Worm (Caenorhabditis elegans) whole organism, young adult: ENCODE data around the gene E02H1.1.

Experiments
- B0019.2 ChIP-seq: fragments of 200-800 bp; sonication (Bioruptor generic); conservative IDR thresholded peaks from 2 replicates; pipeline ENCODE4 v1.3.6; 2022; ENCODE audit warnings: missing genetic modification reagents, missing genetic modification characterization, missing compliant biosample characterization
- B0336.3 ChIP-seq: fragments of 200-800 bp; sonication (Bioruptor generic); IDR thresholded peaks from 2 replicates; pipeline ENCODE4 v1.3.6; 2022; ENCODE audit warnings: missing genetic modification characterization, missing compliant biosample characterization
- C17E4.6 ChIP-seq: fragments of 200-800 bp; sonication (Bioruptor generic); IDR thresholded peaks from 2 replicates; pipeline ENCODE4 v1.3.6; 2022; ENCODE audit warnings: missing genetic modification reagents, missing genetic modification characterization, missing compliant biosample characterization
- F23B12.7 ChIP-seq: sonication (generic microtip); optimal IDR thresholded peaks from 2 replicates; lab custom pipeline; 2017; ENCODE audit warnings: missing genetic modification characterization, mild to moderate bottlenecking, missing compliant biosample characterization, antibody characterized with exemption, moderate library complexity; ENCODE audit not compliant: insufficient read depth
- F55B11.4 ChIP-seq: sonication (generic microtip); optimal IDR thresholded peaks from 2 replicates; lab custom pipeline; 2016; ENCODE audit warnings: missing compliant biosample characterization, missing genetic modification characterization, borderline replicate concordance; ENCODE audit not compliant: insufficient read depth
- F57A8.1 ChIP-seq: fragments of 200-800 bp; sonication (Bioruptor generic); optimal IDR thresholded peaks from 2 replicates; lab custom pipeline; 2018; ENCODE audit warnings: mild to moderate bottlenecking, missing genetic modification characterization, moderate library complexity, missing compliant biosample characterization
- F57C9.4 ChIP-seq: sonication (generic microtip); optimal IDR thresholded peaks from 2 replicates; lab custom pipeline; 2017; ENCODE audit warnings: mild to moderate bottlenecking, missing genetic modification characterization, missing compliant biosample characterization
- K12H6.12 ChIP-seq: fragments of 200-800 bp; sonication (Bioruptor generic); optimal IDR thresholded peaks from 2 replicates; lab custom pipeline; 2018; ENCODE audit warnings: mild to moderate bottlenecking, missing genetic modification characterization, missing compliant biosample characterization
- Y53G8AR.9 ChIP-seq: fragments of 200-800 bp; sonication (Bioruptor generic); conservative IDR thresholded peaks from 2 replicates; pipeline ENCODE4 v1.3.6; 2022; ENCODE audit warnings: missing genetic modification reagents, missing genetic modification characterization, missing compliant biosample characterization
- Y79H2A.3 ChIP-seq: fragments of 200-800 bp; sonication (Bioruptor generic); conservative IDR thresholded peaks from 2 replicates; pipeline ENCODE4 v1.3.6; 2022; ENCODE audit warnings: missing genetic modification reagents, missing genetic modification characterization, missing compliant biosample characterization
- Y95B8A.8 ChIP-seq: fragments of 200-800 bp; sonication (Bioruptor generic); IDR thresholded peaks from 2 replicates; pipeline ENCODE4 v1.3.6; 2022; ENCODE audit warnings: missing genetic modification reagents, missing genetic modification characterization, missing compliant biosample characterization
- ZK185.1 ChIP-seq: sonication (generic microtip); optimal IDR thresholded peaks from 2 replicates; lab custom pipeline; 2016; ENCODE audit warnings: mild to moderate bottlenecking, missing genetic modification characterization, missing compliant biosample characterization; ENCODE audit not compliant: poor library complexity, severe bottlenecking
- akir-1 ChIP-seq: fragments of 200-800 bp; sonication (Bioruptor generic); optimal IDR thresholded peaks from 2 replicates; lab custom pipeline; 2018; ENCODE audit warnings: mild to moderate bottlenecking, missing genetic modification characterization, moderate library complexity, missing compliant biosample characterization
- ama-1 ChIP-seq, 3 experiments: fragments of 150-350 bp in 1 of 3; sonication (generic microtip) in 2 of 3; optimal IDR thresholded peaks; 2 replicates each; lab custom pipeline; 2014 to 2018; ENCODE audit warnings: missing biosample characterization in 2 of 3, missing genetic modification characterization in 2 of 3, missing genetic modification reagents in 2 of 3
- aptf-3 ChIP-seq: fragments of 200-800 bp; sonication (Bioruptor generic); IDR thresholded peaks from 2 replicates; pipeline ENCODE4 v1.3.6; 2022; ENCODE audit warnings: missing genetic modification characterization, missing compliant biosample characterization
- atf-7 ChIP-seq: sonication (generic microtip); optimal IDR thresholded peaks from 2 replicates; lab custom pipeline; 2017; ENCODE audit warnings: mild to moderate bottlenecking, missing genetic modification characterization, missing compliant biosample characterization
- attf-3 ChIP-seq: fragments of 200-800 bp; sonication (Bioruptor generic); conservative IDR thresholded peaks from 2 replicates; pipeline ENCODE4 v1.3.6; 2022; ENCODE audit warnings: missing genetic modification reagents, missing genetic modification characterization, missing compliant biosample characterization
- attf-6 ChIP-seq: fragments of 200-800 bp; sonication (Bioruptor generic); IDR thresholded peaks from 2 replicates; pipeline ENCODE4 v1.3.6; 2022; ENCODE audit warnings: missing genetic modification reagents, missing genetic modification characterization, missing compliant biosample characterization
- bed-1 ChIP-seq: fragments of 200-800 bp; sonication (Bioruptor generic); IDR thresholded peaks from 2 replicates; pipeline ENCODE4 v1.3.6; 2022; ENCODE audit warnings: missing genetic modification reagents, missing genetic modification characterization, missing compliant biosample characterization
- ceh-40 ChIP-seq: fragments of 200-800 bp; sonication (Bioruptor generic); IDR thresholded peaks from 2 replicates; pipeline ENCODE4 v1.3.6; 2022; ENCODE audit warnings: missing genetic modification characterization, missing compliant biosample characterization
- ceh-79 ChIP-seq: sonication (generic microtip); optimal IDR thresholded peaks from 2 replicates; lab custom pipeline; 2017; ENCODE audit warnings: mild to moderate bottlenecking, missing genetic modification characterization, missing compliant biosample characterization
- ceh-91 ChIP-seq: fragments of 200-800 bp; sonication (Bioruptor generic); IDR thresholded peaks from 2 replicates; pipeline ENCODE4 v1.3.6; 2022; ENCODE audit warnings: missing genetic modification reagents, missing genetic modification characterization, missing compliant biosample characterization
- dpff-1 ChIP-seq: sonication (generic microtip); optimal IDR thresholded peaks from 2 replicates; lab custom pipeline; 2017; ENCODE audit warnings: mild to moderate bottlenecking, missing genetic modification characterization, missing compliant biosample characterization
- dpl-1 ChIP-seq: fragments of 150-350 bp; optimal IDR thresholded peaks from 2 replicates; lab custom pipeline; 2014; ENCODE audit warnings: missing biosample characterization, missing genetic modification reagents, missing genetic modification characterization
- efl-1 ChIP-seq: fragments of 150-350 bp; optimal IDR thresholded peaks from 2 replicates; lab custom pipeline; 2014; ENCODE audit warnings: missing biosample characterization, missing genetic modification reagents, missing genetic modification characterization
- egrh-3 ChIP-seq: fragments of 200-800 bp; sonication (Bioruptor generic); IDR thresholded peaks from 2 replicates; pipeline ENCODE4 v1.3.6; 2022; ENCODE audit warnings: missing genetic modification reagents, missing genetic modification characterization, missing compliant biosample characterization
- fkh-3 ChIP-seq: sonication (generic microtip); optimal IDR thresholded peaks from 2 replicates; lab custom pipeline; 2016; ENCODE audit warnings: mild to moderate bottlenecking, missing genetic modification characterization, missing compliant biosample characterization
- hlh-12 ChIP-seq: sonication (generic microtip); optimal IDR thresholded peaks from 2 replicates; lab custom pipeline; 2016; ENCODE audit warnings: missing genetic modification characterization, missing compliant biosample characterization
- hlh-26 ChIP-seq: fragments of 200-800 bp; sonication (Bioruptor generic); conservative IDR thresholded peaks from 2 replicates; pipeline ENCODE4 v1.3.6; 2022; ENCODE audit warnings: missing genetic modification reagents, missing genetic modification characterization, missing compliant biosample characterization
- hmg-20 ChIP-seq: fragments of 200-800 bp; sonication (Bioruptor generic); IDR thresholded peaks from 2 replicates; pipeline ENCODE4 v1.3.6; 2022; ENCODE audit warnings: missing genetic modification reagents, missing genetic modification characterization, missing compliant biosample characterization
- hrde-1 ChIP-seq: sonication (generic microtip); optimal IDR thresholded peaks from 2 replicates; lab custom pipeline; 2016; ENCODE audit warnings: missing genetic modification characterization, mild to moderate bottlenecking, missing compliant biosample characterization, moderate library complexity, missing genotype, missing genetic modification reagents, borderline replicate concordance
- hsf-1 ChIP-seq: fragments of 200-800 bp; sonication (Bioruptor generic); IDR thresholded peaks from 2 replicates; pipeline ENCODE4 v1.3.6; 2022; ENCODE audit warnings: missing genetic modification reagents, missing genetic modification characterization, missing compliant biosample characterization
- let-607 ChIP-seq, 2 experiments: fragments of 200-800 bp in 1 of 2; sonication (Bioruptor generic) in 1 of 2; sonication (generic microtip) in 1 of 2; optimal IDR thresholded peaks; 2 replicates each; lab custom pipeline; 2016 to 2018; ENCODE audit warnings: mild to moderate bottlenecking in 2 of 2, missing compliant biosample characterization in 2 of 2, missing genetic modification characterization in 2 of 2, moderate library complexity in 2 of 2, missing genotype in 1 of 2
- lin-54 ChIP-seq: fragments of 200-800 bp; sonication (Bioruptor generic); optimal IDR thresholded peaks from 2 replicates; lab custom pipeline; 2018; ENCODE audit warnings: mild to moderate bottlenecking, missing genetic modification characterization, missing compliant biosample characterization
- lir-1 ChIP-seq: fragments of 200-800 bp; sonication (Bioruptor generic); conservative IDR thresholded peaks from 2 replicates; pipeline ENCODE4 v1.3.6; 2022; ENCODE audit warnings: missing genetic modification reagents, missing genetic modification characterization, missing compliant biosample characterization
- lsl-1 ChIP-seq: fragments of 200-800 bp; sonication (Bioruptor generic); optimal IDR thresholded peaks from 2 replicates; lab custom pipeline; 2018; ENCODE audit warnings: mild to moderate bottlenecking, missing genetic modification characterization, moderate library complexity, missing compliant biosample characterization
- mel-28 ChIP-seq: sonication (generic microtip); optimal IDR thresholded peaks from 2 replicates; lab custom pipeline; 2016; ENCODE audit warnings: borderline replicate concordance, mild to moderate bottlenecking, missing genetic modification characterization, missing compliant biosample characterization
- mxl-1 ChIP-seq: sonication (generic microtip); optimal IDR thresholded peaks from 2 replicates; lab custom pipeline; 2016; ENCODE audit warnings: missing genetic modification characterization, missing compliant biosample characterization
- nhr-179 ChIP-seq: sonication (generic microtip); optimal IDR thresholded peaks from 2 replicates; lab custom pipeline; 2016; ENCODE audit warnings: mild to moderate bottlenecking, missing genetic modification characterization, missing compliant biosample characterization
- nhr-27 ChIP-seq: fragments of 200-800 bp; sonication (Bioruptor generic); optimal IDR thresholded peaks from 2 replicates; lab custom pipeline; 2018; ENCODE audit warnings: mild to moderate bottlenecking, missing genetic modification characterization, moderate library complexity, missing compliant biosample characterization
- pha-4 ChIP-seq: fragments of 150-350 bp; sonication (generic microtip); optimal IDR thresholded peaks from 2 replicates; lab custom pipeline; 2014; ENCODE audit warnings: missing biosample characterization, missing genetic modification reagents, missing genetic modification characterization
- snpc-1.1 ChIP-seq: sonication (generic microtip); optimal IDR thresholded peaks from 2 replicates; lab custom pipeline; 2017; ENCODE audit warnings: missing genetic modification characterization, mild to moderate bottlenecking, missing compliant biosample characterization, antibody characterized with exemption, moderate library complexity, missing genotype, missing genetic modification reagents; ENCODE audit not compliant: insufficient read depth
- snpc-3.4 ChIP-seq: sonication (generic microtip); optimal IDR thresholded peaks from 2 replicates; lab custom pipeline; 2017; ENCODE audit warnings: missing genetic modification characterization, mild to moderate bottlenecking, missing compliant biosample characterization, antibody characterized with exemption, moderate library complexity, missing genotype, missing genetic modification reagents
- sptf-2 ChIP-seq: fragments of 200-800 bp; sonication (Bioruptor generic); optimal IDR thresholded peaks from 2 replicates; lab custom pipeline; 2018; ENCODE audit warnings: mild to moderate bottlenecking, missing genetic modification characterization, missing compliant biosample characterization
- unc-130 ChIP-seq: sonication (generic microtip); optimal IDR thresholded peaks from 2 replicates; lab custom pipeline; 2016; ENCODE audit warnings: missing genetic modification reagents, missing genetic modification characterization, missing compliant biosample characterization
- xnd-1 ChIP-seq: sonication (generic microtip); optimal IDR thresholded peaks from 2 replicates; lab custom pipeline; 2016; ENCODE audit warnings: missing genotype, missing genetic modification reagents, missing genetic modification characterization, missing compliant biosample characterization
- ztf-6 ChIP-seq: fragments of 200-800 bp; sonication (Bioruptor generic); IDR thresholded peaks from 2 replicates; pipeline ENCODE4 v1.3.6; 2022; ENCODE audit warnings: missing genetic modification reagents, missing genetic modification characterization, missing compliant biosample characterization

The E02H1.1 gene

DNA sequence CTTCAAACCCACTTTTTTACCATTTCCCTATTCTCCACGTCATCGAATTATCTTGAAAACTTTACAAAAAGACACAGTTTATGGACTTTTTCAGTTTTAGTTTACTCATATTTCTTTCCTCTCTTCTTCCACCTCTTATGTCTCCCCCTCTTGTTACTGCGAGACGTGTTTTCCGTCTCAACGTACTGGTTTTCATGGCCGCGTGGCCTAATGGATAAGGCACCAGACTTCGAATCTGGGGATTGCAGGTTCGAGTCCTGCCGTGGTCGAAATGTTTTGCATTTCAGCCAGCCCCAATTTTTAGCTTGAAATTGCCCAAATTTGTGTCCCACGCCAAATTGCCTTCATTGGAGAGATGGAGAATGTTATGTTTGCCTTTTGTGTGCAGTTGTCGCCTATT, 24.9 kb downstream of the E02H1.1 start:
- TF ChIP-seq hrde-1 = peak; percentile 68
- peak; percentile 21 for TF ChIP-seq mel-28 (tag; lab: Kevin White, UChicago)
- peak; percentile 7 for TF ChIP-seq fkh-3 (tag; lab: Kevin White, UChicago)
- TF ChIP-seq hlh-26 = no peak
- TF ChIP-seq ama-1 (optimal IDR thresholded peaks at IDR 0.05; lab: Kevin White, UChicago) = no peak
- peak in 1 of 2 experiments; percentile 85 for TF ChIP-seq ama-1 (GFP tag; optimal IDR thresholded peaks at IDR 0.05; lab: Kevin White, UChicago)
- TF ChIP-seq hmg-20 (GFP tag; lab: Robert Waterston, UW) = no peak
- TF ChIP-seq atf-7 (tag; lab: Kevin White, UChicago) = peak; percentile 54
- TF ChIP-seq Y95B8A.8 (GFP tag; lab: Robert Waterston, UW) = no peak; the same call in 1 of the 2 replicates
- TF ChIP-seq ceh-91 (GFP tag; lab: Robert Waterston, UW) = no peak
- TF ChIP-seq K12H6.12 (tag; lab: Kevin White, UChicago) = peak; percentile 52
- TF ChIP-seq lir-1 = no peak
- peak; percentile 53 for TF ChIP-seq lsl-1 (GFP tag; lab: Kevin White, UChicago)
- no peak for TF ChIP-seq efl-1 (GFP tag; lab: Kevin White, UChicago)
- TF ChIP-seq ztf-6 (GFP tag; lab: Robert Waterston, UW) = peak; percentile 16; the same call in 1 of the 2 replicates
- TF ChIP-seq unc-130 (GFP tag; lab: Kevin White, UChicago) = peak; percentile 49
- TF ChIP-seq xnd-1 (tag; lab: Kevin White, UChicago) = no peak
- TF ChIP-seq ZK185.1 (tag; lab: Kevin White, UChicago) = peak; percentile 56
- TF ChIP-seq aptf-3 (GFP tag; lab: Robert Waterston, UW) = no peak
- peak; percentile 49; the same call in 1 of the 2 replicates for TF ChIP-seq C17E4.6 (GFP tag; lab: Robert Waterston, UW)
- no peak for TF ChIP-seq pha-4 (tag; lab: Kevin White, UChicago)
- peak; percentile 29; the same call in 1 of the 2 replicates for TF ChIP-seq egrh-3 (GFP tag; lab: Robert Waterston, UW)
- TF ChIP-seq F57A8.1 (GFP tag; lab: Kevin White, UChicago) = peak; percentile 90
- TF ChIP-seq dpl-1 (GFP tag; lab: Kevin White, UChicago) = peak; percentile 0
- TF ChIP-seq ceh-40 (GFP tag; lab: Robert Waterston, UW) = no peak
- no peak for TF ChIP-seq hsf-1 (GFP tag; lab: Robert Waterston, UW)
- TF ChIP-seq attf-3 (GFP tag; lab: Robert Waterston, UW) = peak; percentile 72
- no peak for TF ChIP-seq F55B11.4 (tag; lab: Kevin White, UChicago)
- TF ChIP-seq sptf-2 (GFP tag; lab: Kevin White, UChicago) = peak; percentile 12
- no peak for TF ChIP-seq attf-6 (GFP tag; lab: Robert Waterston, UW)
- TF ChIP-seq hlh-12 = no peak
- TF ChIP-seq nhr-27 (tag; lab: Kevin White, UChicago) = no peak
- peak in 1 of 2 experiments; percentile 48 for TF ChIP-seq let-607 (tag; optimal IDR thresholded peaks at IDR 0.05; lab: Kevin White, UChicago)
- TF ChIP-seq F57C9.4 (tag; lab: Kevin White, UChicago) = no peak
- TF ChIP-seq snpc-3.4 (tag; lab: Kevin White, UChicago) = peak; percentile 88
- peak; percentile 84 for TF ChIP-seq F23B12.7 (tag; lab: Kevin White, UChicago)
- TF ChIP-seq snpc-1.1 = no peak
- peak; percentile 90 for TF ChIP-seq mxl-1 (tag; lab: Kevin White, UChicago)
- TF ChIP-seq bed-1 (GFP tag; lab: Robert Waterston, UW) = 0 out of 2 replicates have a peak, but pooled peaks have one; percentile 57
- 0 out of 2 replicates have a peak, but pooled peaks have one; percentile 51 for TF ChIP-seq Y79H2A.3 (GFP tag; lab: Robert Waterston, UW)
- TF ChIP-seq akir-1 (GFP tag; lab: Kevin White, UChicago) = no peak
- TF ChIP-seq lin-54 = peak; percentile 48
- TF ChIP-seq dpff-1 (tag; lab: Kevin White, UChicago) = no peak
- peak; percentile 50; the same call in 1 of the 2 replicates for TF ChIP-seq B0336.3 (GFP tag; lab: Robert Waterston, UW)
- no peak for TF ChIP-seq ceh-79 (tag; lab: Kevin White, UChicago)
- no peak for TF ChIP-seq nhr-179 (tag; lab: Kevin White, UChicago)
- TF ChIP-seq B0019.2 (GFP tag; lab: Robert Waterston, UW) = no peak
- peak; percentile 65; the same call in 1 of the 2 replicates for TF ChIP-seq Y53G8AR.9 (GFP tag; lab: Robert Waterston, UW)
